Worm (Caenorhabditis elegans): ENCODE data around the gene txt-8.

DNA sequence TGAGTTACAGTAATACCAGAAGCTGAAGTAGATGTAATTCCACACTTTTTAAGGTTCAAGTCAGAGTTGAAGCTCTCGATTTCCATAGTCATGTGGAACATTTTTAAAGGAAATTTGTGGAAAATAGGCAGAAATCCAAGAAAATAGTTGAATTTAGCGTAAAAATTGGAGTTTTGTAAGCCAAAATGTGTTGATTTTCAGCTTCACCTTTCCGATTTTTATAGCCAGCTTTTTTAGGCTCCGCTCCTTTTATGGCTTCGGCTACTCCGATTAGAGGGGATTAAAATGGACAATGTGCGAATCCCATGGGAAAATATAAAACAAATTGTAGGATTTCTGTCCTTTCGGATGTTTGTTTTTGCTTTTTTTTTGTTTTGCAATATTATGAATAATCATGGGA, 45.8 kb upstream of the txt-8 start, which contains the start of gene C08E8.6:
- no peak for TF ChIP-seq ceh-90 (tag; optimal IDR thresholded peaks at IDR 0.05)
- TF ChIP-seq aha-1 (tag; optimal IDR thresholded peaks at IDR 0.05), result no peak
- TF ChIP-seq lsy-2 (tag; optimal IDR thresholded peaks at IDR 0.05), result no peak
- TF ChIP-seq tbx-2 (tag; optimal IDR thresholded peaks at IDR 0.05), result no peak
- no peak for TF ChIP-seq mep-1 (tag; optimal IDR thresholded peaks at IDR 0.05)
- TF ChIP-seq ama-1 (optimal IDR thresholded peaks at IDR 0.05), result no peak
- TF ChIP-seq ztf-4 (tag; optimal IDR thresholded peaks at IDR 0.05), result no peak
- TF ChIP-seq nhr-28 (tag; optimal IDR thresholded peaks at IDR 0.05), result no peak
